Fruit fly (Drosophila melanogaster) S2 (cell line): ENCODE data around the gene side-VII.

Experiments
- CG8478 ChIP-seq: fragments of >200 bp; optimal IDR thresholded peaks from 2 replicates; lab custom pipeline; 2018
- CTCF ChIP-seq, 2 experiments: fragments of >200 bp; optimal IDR thresholded peaks; 2 replicates each; lab custom pipeline; 2018

DNA sequence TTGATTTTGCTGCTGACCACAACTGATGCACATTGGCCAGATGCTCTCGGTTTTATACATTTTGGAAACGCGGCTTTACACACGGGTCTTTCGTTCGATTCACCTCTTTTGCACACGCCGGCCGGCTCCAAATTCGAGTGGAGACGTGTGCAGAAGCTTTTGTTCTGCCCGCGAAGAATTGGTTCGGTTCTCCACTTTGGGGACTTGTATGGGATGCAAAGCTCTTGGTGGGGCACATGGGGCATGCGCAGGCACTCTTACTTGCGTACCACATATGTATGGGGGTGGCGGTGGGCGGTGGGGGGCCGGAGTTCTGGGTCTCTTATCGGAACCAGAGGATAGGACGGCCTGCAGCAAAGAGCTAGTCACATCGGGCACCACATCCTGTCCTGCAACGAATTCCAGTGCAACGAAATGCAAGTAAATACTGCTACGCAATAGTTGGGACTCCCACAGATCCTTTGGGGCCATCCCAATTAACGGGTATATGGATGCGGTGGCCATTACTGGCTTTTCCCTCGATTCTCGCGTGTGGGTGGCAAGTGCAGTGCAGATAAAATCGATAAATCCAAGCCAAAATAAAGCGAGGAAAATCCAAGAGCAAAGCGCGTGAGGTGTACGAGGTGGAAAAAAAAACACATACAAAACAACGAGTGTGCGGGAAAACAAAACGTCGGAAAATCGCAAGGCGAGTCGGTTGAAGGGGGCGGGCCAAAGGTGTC is 44.7 kb upstream of the side-VII start, which contains the start of the genes MtnA and CG8500:
- TF ChIP-seq CTCF (optimal IDR thresholded peaks at IDR 0.05; lab: Kevin White, UChicago): no peak
- TF ChIP-seq CG8478 (lab: Kevin White, UChicago): no peak
